Worm (Caenorhabditis elegans) whole organism, midembryonic: ENCODE measurements around the gene tag-30.

ENCODE experiments used
- T22C8.4 ChIP-seq: fragments of 200-800 bp; sonication (Bioruptor generic); IDR thresholded peaks from 2 replicates; pipeline ENCODE4 v1.3.6; 2022; ENCODE audit warnings: missing genetic modification characterization, missing compliant biosample characterization
- cog-1 ChIP-seq: sonication (generic microtip); optimal IDR thresholded peaks from 2 replicates; lab custom pipeline; 2016; ENCODE audit warnings: missing genetic modification characterization, missing compliant biosample characterization
- flt-1 ChIP-seq: fragments of 200-800 bp; sonication (Bioruptor generic); IDR thresholded peaks from 2 replicates; pipeline ENCODE4 v1.3.6; 2022; ENCODE audit warnings: missing genetic modification characterization, missing compliant biosample characterization
- klf-2 ChIP-seq: fragments of 200-800 bp; sonication (Bioruptor generic); conservative IDR thresholded peaks from 2 replicates; pipeline ENCODE4 v1.3.6; 2022; ENCODE audit warnings: missing genetic modification reagents, missing genetic modification characterization, missing compliant biosample characterization
- med-1 ChIP-seq: sonication (generic microtip); optimal IDR thresholded peaks from 2 replicates; lab custom pipeline; 2017; ENCODE audit warnings: missing genetic modification characterization, mild to moderate bottlenecking, missing compliant biosample characterization, antibody characterized with exemption, missing genetic modification reagents; ENCODE audit not compliant: insufficient read depth
- ref-1 ChIP-seq: fragments of 200-800 bp; sonication (Bioruptor generic); conservative IDR thresholded peaks from 2 replicates; pipeline ENCODE4 v1.3.6; 2022; ENCODE audit warnings: missing genetic modification reagents, missing genetic modification characterization, missing compliant biosample characterization
- tab-1 ChIP-seq: fragments of 200-800 bp; sonication (Bioruptor generic); IDR thresholded peaks from 2 replicates; pipeline ENCODE4 v1.3.6; 2022; ENCODE audit warnings: missing genetic modification characterization, missing compliant biosample characterization
- ztf-23 ChIP-seq: fragments of 200-800 bp; sonication (Bioruptor generic); IDR thresholded peaks from 2 replicates; pipeline ENCODE4 v1.3.6; 2022; ENCODE audit warnings: missing genetic modification reagents, missing genetic modification characterization, missing compliant biosample characterization
- ztf-29 ChIP-seq: fragments of 200-800 bp; sonication (Bioruptor generic); IDR thresholded peaks from 2 replicates; pipeline ENCODE4 v1.3.6; 2022; ENCODE audit warnings: missing genetic modification reagents, missing genetic modification characterization, missing compliant biosample characterization

The tag-30 gene

DNA sequence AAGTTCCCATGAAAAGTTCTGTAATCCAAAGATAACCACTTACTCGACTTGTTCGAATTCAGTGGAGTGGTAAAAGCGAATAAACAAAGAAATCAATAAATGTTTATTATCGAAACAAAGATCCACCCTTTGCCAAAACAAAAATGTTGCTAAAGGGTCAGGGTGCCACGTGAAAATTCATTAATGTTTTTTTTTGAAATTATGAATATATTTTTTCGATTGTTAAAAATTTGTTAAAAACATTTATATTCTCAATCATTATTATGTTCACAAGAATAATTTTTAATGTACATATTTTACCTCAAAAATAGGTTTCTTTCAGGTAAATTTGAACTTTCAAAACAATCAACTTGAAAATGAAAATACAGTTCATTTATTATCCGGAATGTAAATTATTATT, 51.9 kb downstream of the tag-30 start, which contains the start of gene H01G02.4:
TSS of gene H01G02.4 (minus strand) at position 101 of the 400 bp plus-strand sequence.
- TF ChIP-seq cog-1 (tag; lab: Kevin White, UChicago), result no peak
- TF ChIP-seq ztf-29 (GFP tag; lab: Robert Waterston, UW), result no peak
- no peak for TF ChIP-seq tab-1 (GFP tag; lab: Robert Waterston, UW)
- TF ChIP-seq ref-1, result no peak
- no peak for TF ChIP-seq med-1 (GFP tag; lab: Kevin White, UChicago)
- no peak for TF ChIP-seq flt-1
- no peak for TF ChIP-seq ztf-23 (GFP tag; lab: Robert Waterston, UW)
- no peak for TF ChIP-seq T22C8.4 (GFP tag; lab: Robert Waterston, UW)
- no peak for TF ChIP-seq klf-2

DNA sequence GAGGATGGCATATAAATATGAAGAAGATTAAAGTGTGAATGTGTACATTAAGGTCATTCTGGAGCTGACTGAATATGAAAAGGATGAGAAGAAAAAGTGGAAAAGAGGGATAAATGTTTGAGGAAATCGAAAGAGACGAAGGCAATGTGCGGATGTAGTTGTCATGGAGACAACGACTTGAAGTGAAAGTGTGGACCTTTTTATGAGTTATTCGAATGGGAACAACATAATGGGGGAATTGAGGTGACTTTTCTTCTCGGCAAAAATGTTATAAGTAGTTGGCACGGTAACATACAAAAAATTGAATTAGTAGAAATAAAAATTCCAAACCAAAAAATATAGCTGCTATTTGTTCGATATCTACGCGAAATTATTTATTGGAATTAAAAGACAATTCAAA, 53.9 kb downstream of the tag-30 start, which contains the start of gene dyf-18:
TSS of gene dyf-18 (minus strand) at position 101 of the 400 bp plus-strand sequence.
- no peak for TF ChIP-seq klf-2
- TF ChIP-seq ztf-23 (GFP tag; lab: Robert Waterston, UW), result no peak
- TF ChIP-seq tab-1 (GFP tag; lab: Robert Waterston, UW), result no peak
- TF ChIP-seq T22C8.4 (GFP tag; lab: Robert Waterston, UW), result no peak
- no peak for TF ChIP-seq cog-1 (tag; lab: Kevin White, UChicago)
- no peak for TF ChIP-seq flt-1
